Worm (Caenorhabditis elegans): ENCODE data around the gene cex-1.
A peak's percentile ranks its signal among the peaks of the same experiment; 100 is the strongest.

cex-1 gene

DNA sequence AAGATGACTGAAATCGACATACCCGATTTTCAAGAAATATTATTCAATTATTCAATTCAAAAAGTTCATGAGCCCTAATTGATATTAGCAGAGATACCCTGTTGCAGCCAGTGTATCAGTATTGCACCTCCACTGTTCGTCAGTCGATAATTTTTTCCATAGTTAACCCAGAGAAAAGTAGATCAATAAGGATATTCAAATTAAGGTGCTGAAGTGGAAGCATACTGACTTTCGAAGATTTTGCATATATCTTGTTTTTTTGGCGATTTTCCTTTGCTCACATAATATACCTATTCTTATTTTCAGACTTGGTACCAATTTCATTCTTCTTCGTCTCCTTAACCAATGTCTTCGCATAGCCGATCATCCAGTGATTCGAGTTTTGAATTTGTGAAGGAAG is 28.6 kb upstream of the cex-1 start, which contains the start of gene EEED8.15:
EEED8.15 (plus strand) TSS at position 301 of the 400 bp plus-strand sequence.
- TF ChIP-seq nhr-12 (tag; optimal IDR thresholded peaks at IDR 0.05) = no peak
- TF ChIP-seq nhr-76 (tag; optimal IDR thresholded peaks at IDR 0.05) = no peak
- no peak for TF ChIP-seq M03D4.4 (tag; optimal IDR thresholded peaks at IDR 0.05)
- no peak for TF ChIP-seq ces-1 (GFP tag; optimal IDR thresholded peaks at IDR 0.05)
- TF ChIP-seq hlh-1 (tag; optimal IDR thresholded peaks at IDR 0.05) = no peak
- no peak for TF ChIP-seq nhr-28 (tag; optimal IDR thresholded peaks at IDR 0.05)
- TF ChIP-seq ceh-39 (tag; optimal IDR thresholded peaks at IDR 0.05) = no peak
- TF ChIP-seq ceh-43 (GFP tag; optimal IDR thresholded peaks at IDR 0.05) = no peak
- no peak for TF ChIP-seq cnd-1 (tag; optimal IDR thresholded peaks at IDR 0.05)
- no peak for TF ChIP-seq unc-120 (tag; optimal IDR thresholded peaks at IDR 0.05; ENCODE audit: poor library complexity, severe bottlenecking)
- no peak for TF ChIP-seq tbx-8 (GFP tag; optimal IDR thresholded peaks at IDR 0.05)
- TF ChIP-seq ztf-11 (tag; optimal IDR thresholded peaks at IDR 0.05) = no peak
- TF ChIP-seq nhr-2 (tag; optimal IDR thresholded peaks at IDR 0.05) = no peak

DNA sequence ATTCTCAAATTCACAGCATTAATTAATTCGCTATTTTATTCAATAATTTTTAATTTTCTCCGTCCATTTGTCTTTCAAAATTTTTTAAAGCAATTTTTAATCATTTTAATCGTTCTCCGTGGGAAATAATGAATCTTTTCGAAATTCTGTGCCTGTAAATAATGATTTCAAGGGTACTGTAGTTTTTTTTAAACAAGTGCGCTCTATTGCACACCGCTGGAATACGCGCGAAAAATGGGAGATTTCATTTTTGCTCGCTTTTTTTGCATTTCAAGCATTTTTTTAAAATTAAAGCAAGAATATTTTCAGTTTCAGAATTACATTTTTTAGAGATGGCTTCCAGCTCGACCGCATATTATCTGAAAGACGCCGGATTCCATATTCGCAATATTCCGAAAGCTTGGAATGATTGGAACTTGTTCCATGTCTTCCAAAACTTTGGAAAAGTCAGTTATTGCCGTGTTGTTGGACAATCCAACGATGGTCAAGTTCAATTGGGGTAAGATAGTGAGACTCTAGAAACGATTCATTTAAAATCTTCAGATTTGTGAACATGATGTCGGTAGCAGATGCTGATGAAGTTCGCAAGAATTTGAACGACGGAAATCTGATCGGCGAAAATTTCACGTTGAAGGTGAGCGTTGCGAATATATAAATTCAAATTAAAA is 26.4 kb upstream of the cex-1 start, which contains the start of gene tofu-6:
tofu-6 (plus strand) TSS at position 302 of the 668 bp plus-strand sequence.
- TF ChIP-seq lsy-2 (tag; optimal IDR thresholded peaks at IDR 0.05) (peak; percentile 79), snpc-4 (tag; optimal IDR thresholded peaks at IDR 0.05) (no peak)

DNA sequence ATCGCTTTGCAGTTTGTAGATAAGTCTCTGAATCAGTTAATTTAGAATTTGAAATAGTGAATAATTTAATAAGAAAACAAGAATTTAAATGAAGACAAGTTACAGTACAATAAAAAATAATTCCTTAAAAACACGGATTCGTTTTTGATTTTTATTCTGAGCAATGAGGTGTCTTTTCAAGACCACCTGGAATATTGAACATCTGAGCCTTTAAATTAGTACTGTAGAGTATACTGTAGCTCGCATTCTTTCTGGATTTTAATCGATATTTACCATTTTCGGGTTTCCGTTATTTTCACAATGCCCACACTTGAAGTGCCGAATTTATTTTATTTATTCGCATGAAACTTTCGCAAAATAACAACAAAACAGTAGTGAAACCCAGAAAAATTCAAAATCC is 23.6 kb upstream of the cex-1 start, which contains the start of gene F07F6.7:
F07F6.7 (minus strand) TSS at position 27 of the 400 bp plus-strand sequence.
- TF ChIP-seq ces-1 (GFP tag; optimal IDR thresholded peaks at IDR 0.05) (no peak), ceh-83 (GFP tag; optimal IDR thresholded peaks at IDR 0.05) (no peak), elt-3 (tag; optimal IDR thresholded peaks at IDR 0.05) (no peak), lin-32 (GFP tag; optimal IDR thresholded peaks at IDR 0.05) (no peak), ceh-43 (GFP tag; optimal IDR thresholded peaks at IDR 0.05) (no peak), blmp-1 (tag; optimal IDR thresholded peaks at IDR 0.05) (no peak), elt-1 (tag; optimal IDR thresholded peaks at IDR 0.05; ENCODE audit: borderline replicate concordance, insufficient read depth) (no peak), lsy-2 (tag; optimal IDR thresholded peaks at IDR 0.05) (no peak), hlh-1 (tag; optimal IDR thresholded peaks at IDR 0.05) (no peak), ham-2 (GFP tag; optimal IDR thresholded peaks at IDR 0.05) (no peak), drap-1 (GFP tag; optimal IDR thresholded peaks at IDR 0.05) (no peak), lin-13 (tag; optimal IDR thresholded peaks at IDR 0.05) (no peak), unc-39 (tag; optimal IDR thresholded peaks at IDR 0.05) (no peak), M03D4.4 (tag; optimal IDR thresholded peaks at IDR 0.05) (no peak), nhr-28 (tag; optimal IDR thresholded peaks at IDR 0.05) (no peak), nhr-237 (tag; optimal IDR thresholded peaks at IDR 0.05) (no peak), zip-8 (tag; optimal IDR thresholded peaks at IDR 0.05) (no peak)

DNA sequence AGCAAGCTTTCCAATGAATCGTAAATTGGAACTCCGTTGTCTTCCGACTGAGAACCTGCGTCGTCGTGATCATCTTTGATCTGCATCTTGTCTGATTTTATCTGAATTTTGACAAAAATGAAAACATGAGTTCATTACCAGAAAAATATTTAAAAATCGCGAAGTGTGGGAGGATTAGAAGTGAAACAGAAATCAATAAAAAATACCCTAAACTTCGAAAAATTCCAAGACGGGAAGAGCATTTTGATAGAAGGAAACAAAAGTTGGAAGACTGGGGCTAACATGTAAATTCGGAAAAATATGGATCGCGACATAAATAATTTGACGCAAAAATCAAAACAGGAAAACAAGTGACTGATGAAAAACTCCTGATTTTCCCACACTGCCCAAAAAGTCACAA is 21.8 kb upstream of the cex-1 start, which contains the start of gene F07F6.8:
F07F6.8 (minus strand) TSS at position 101 of the 400 bp plus-strand sequence.
- no peak for TF ChIP-seq ham-2 (GFP tag; optimal IDR thresholded peaks at IDR 0.05)
- TF ChIP-seq blmp-1 (tag; optimal IDR thresholded peaks at IDR 0.05) = no peak
- TF ChIP-seq unc-120 (tag; optimal IDR thresholded peaks at IDR 0.05; ENCODE audit: poor library complexity, severe bottlenecking) = no peak
- TF ChIP-seq lin-13 (tag; optimal IDR thresholded peaks at IDR 0.05) = no peak
- TF ChIP-seq ceh-83 (GFP tag; optimal IDR thresholded peaks at IDR 0.05) = no peak
- TF ChIP-seq bed-3 (GFP tag; optimal IDR thresholded peaks at IDR 0.05) = no peak
- no peak for TF ChIP-seq nhr-2 (tag; optimal IDR thresholded peaks at IDR 0.05)
- no peak for TF ChIP-seq lin-32 (GFP tag; optimal IDR thresholded peaks at IDR 0.05)
- no peak for TF ChIP-seq sem-2 (GFP tag; optimal IDR thresholded peaks at IDR 0.05)
- no peak for TF ChIP-seq zip-8 (tag; optimal IDR thresholded peaks at IDR 0.05)
- TF ChIP-seq elt-1 (tag; optimal IDR thresholded peaks at IDR 0.05; ENCODE audit: borderline replicate concordance, insufficient read depth) = no peak
- TF ChIP-seq snpc-4 (tag; optimal IDR thresholded peaks at IDR 0.05) = no peak
- no peak for TF ChIP-seq ceh-39 (tag; optimal IDR thresholded peaks at IDR 0.05)
- TF ChIP-seq lsy-2 (tag; optimal IDR thresholded peaks at IDR 0.05) = no peak
- no peak for TF ChIP-seq cnd-1 (tag; optimal IDR thresholded peaks at IDR 0.05)
- no peak for TF ChIP-seq pha-4 (tag; optimal IDR thresholded peaks at IDR 0.05)
- TF ChIP-seq ztf-11 (tag; optimal IDR thresholded peaks at IDR 0.05) = no peak

DNA sequence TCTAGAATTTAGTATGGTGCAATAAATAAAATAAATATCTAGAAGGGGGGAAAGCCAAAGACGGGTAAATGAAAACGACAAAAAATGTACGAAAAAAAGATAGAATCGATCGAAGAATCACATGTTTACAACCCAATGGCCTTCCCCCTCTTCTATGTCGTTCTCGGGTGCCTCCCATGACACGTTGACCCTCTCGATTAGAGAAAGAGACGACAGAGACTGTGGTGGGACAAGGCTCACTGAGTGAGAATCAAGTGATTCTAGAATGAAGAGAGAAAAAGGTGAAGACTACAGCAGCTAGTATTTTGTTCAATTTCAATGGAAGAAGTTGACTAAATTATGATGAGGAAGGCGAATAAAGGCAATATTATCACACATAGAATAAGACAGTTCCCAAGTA is 21.4 kb upstream of the cex-1 start:
- TF ChIP-seq mep-1 (tag; optimal IDR thresholded peaks at IDR 0.05) (peak; percentile 3), M03D4.4 (tag; optimal IDR thresholded peaks at IDR 0.05) (no peak), cnd-1 (tag; optimal IDR thresholded peaks at IDR 0.05) (no peak), ceh-39 (tag; optimal IDR thresholded peaks at IDR 0.05) (peak; percentile 18), unc-120 (tag; optimal IDR thresholded peaks at IDR 0.05; ENCODE audit: poor library complexity, severe bottlenecking) (peak; percentile 29), pha-4 (tag; optimal IDR thresholded peaks at IDR 0.05) (peak; percentile 33), sptf-1 (tag; optimal IDR thresholded peaks at IDR 0.05) (peak; percentile 38), unc-62 (GFP tag; optimal IDR thresholded peaks at IDR 0.05) (peak; percentile 39), mab-5 (tag; optimal IDR thresholded peaks at IDR 0.05) (no peak)
